Worm (Caenorhabditis elegans): Measurements from ENCODE around the gene K09D9.14.

K09D9.14 gene

DNA sequence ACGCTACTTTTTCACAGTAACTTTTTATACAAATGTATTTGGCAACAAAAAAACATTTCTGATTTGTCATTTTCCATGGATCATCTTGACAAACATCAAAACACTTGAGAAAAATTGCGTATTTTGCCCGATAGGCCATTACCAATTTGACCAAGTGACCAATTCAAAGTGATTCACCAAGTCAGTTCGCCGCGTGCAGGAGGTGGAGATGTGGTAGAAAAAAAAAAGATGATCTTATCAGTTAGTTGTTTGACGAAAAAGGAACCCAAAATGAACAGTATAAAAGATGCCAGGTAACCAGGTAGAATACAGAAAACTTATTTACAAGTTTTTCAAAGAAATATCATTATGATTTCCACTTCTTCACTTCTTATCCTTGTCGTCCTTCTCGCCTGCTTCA, 32.6 kb downstream of the K09D9.14 start, which contains the start of gene nlp-27:
nlp-27 (plus strand) TSS at position 309 of the 400 bp plus-strand sequence.
- TF ChIP-seq nhr-25 (tag; optimal IDR thresholded peaks at IDR 0.05) (no peak), eor-1 (tag; optimal IDR thresholded peaks at IDR 0.05) (no peak), ZK546.5 (tag; optimal IDR thresholded peaks at IDR 0.05) (no peak), zag-1 (tag; optimal IDR thresholded peaks at IDR 0.05) (no peak), tbx-2 (tag; optimal IDR thresholded peaks at IDR 0.05) (no peak), nhr-23 (tag; optimal IDR thresholded peaks at IDR 0.05) (peak; percentile 23), nfya-1 (tag; optimal IDR thresholded peaks at IDR 0.05; ENCODE audit: insufficient read depth) (no peak)

DNA sequence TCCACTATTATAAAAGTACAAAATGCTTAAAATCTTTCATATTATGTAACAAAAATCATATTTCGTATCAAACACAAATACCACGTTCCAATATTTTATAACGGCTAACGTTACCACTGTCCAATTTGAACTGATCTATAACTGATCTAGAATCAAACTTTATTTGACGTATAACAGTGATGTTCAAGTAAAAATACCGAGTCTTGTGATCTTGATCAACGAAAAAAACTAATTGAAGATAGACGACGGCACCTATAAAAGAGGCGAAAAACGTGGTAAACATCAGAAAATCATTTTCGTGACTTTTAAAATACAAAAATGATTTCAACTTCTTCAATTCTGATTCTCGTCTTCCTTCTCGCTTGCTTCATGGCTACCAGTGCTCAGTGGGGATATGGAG, 34.1 kb downstream of the K09D9.14 start, which contains the start of gene nlp-28:
nlp-28 (plus strand) TSS at position 285 of the 400 bp plus-strand sequence.
- no peak for TF ChIP-seq elt-1 (tag; optimal IDR thresholded peaks at IDR 0.05)
- no peak for TF ChIP-seq aly-2 (tag; optimal IDR thresholded peaks at IDR 0.05)
- no peak for TF ChIP-seq eor-1 (tag; optimal IDR thresholded peaks at IDR 0.05)
- TF ChIP-seq nhr-67 (tag; optimal IDR thresholded peaks at IDR 0.05), result no peak
- no peak for TF ChIP-seq elt-3 (tag; optimal IDR thresholded peaks at IDR 0.05)
- no peak for TF ChIP-seq pha-4 (tag; optimal IDR thresholded peaks at IDR 0.05)
- TF ChIP-seq snpc-4 (tag; optimal IDR thresholded peaks at IDR 0.05), result no peak
- TF ChIP-seq nhr-12 (tag; optimal IDR thresholded peaks at IDR 0.05), result no peak
- no peak for TF ChIP-seq nhr-28 (tag; optimal IDR thresholded peaks at IDR 0.05)
- no peak for TF ChIP-seq nhr-76 (tag; optimal IDR thresholded peaks at IDR 0.05)
- no peak for TF ChIP-seq unc-62 (GFP tag; optimal IDR thresholded peaks at IDR 0.05)
- no peak for TF ChIP-seq tbx-2 (tag; optimal IDR thresholded peaks at IDR 0.05)
- no peak for TF ChIP-seq elt-2 (tag; optimal IDR thresholded peaks at IDR 0.05)

DNA sequence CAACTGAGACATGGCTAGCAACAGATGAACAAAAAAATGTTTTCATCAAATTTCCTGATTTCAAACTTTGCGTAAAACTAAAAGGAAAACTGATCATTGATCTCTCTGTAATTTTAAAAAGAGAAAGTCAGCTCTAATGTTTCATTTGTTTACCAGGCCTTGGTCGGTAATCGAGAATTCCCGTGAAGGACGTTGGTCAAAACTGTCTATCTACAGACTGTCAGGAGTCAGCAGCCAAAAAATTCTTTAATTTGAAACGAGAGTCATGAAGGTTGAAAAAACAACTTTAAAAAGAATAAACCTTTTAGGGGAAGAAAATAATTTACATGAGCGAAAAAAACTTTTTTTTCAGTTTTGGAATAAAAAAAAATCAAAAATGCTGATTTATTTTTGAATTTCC, 36.6 kb downstream of the K09D9.14 start:
- TF ChIP-seq jun-1 (tag; optimal IDR thresholded peaks at IDR 0.05) (no peak), nfya-1 (tag; optimal IDR thresholded peaks at IDR 0.05; ENCODE audit: insufficient read depth) (no peak), egl-5 (tag; optimal IDR thresholded peaks at IDR 0.05) (no peak), nhr-237 (tag; optimal IDR thresholded peaks at IDR 0.05) (no peak), ceh-82 (tag; optimal IDR thresholded peaks at IDR 0.05) (no peak), eor-1 (tag; optimal IDR thresholded peaks at IDR 0.05) (no peak), nhr-76 (tag; optimal IDR thresholded peaks at IDR 0.05) (no peak), fkh-2 (tag; optimal IDR thresholded peaks at IDR 0.05) (no peak), mdl-1 (tag; optimal IDR thresholded peaks at IDR 0.05) (no peak)

DNA sequence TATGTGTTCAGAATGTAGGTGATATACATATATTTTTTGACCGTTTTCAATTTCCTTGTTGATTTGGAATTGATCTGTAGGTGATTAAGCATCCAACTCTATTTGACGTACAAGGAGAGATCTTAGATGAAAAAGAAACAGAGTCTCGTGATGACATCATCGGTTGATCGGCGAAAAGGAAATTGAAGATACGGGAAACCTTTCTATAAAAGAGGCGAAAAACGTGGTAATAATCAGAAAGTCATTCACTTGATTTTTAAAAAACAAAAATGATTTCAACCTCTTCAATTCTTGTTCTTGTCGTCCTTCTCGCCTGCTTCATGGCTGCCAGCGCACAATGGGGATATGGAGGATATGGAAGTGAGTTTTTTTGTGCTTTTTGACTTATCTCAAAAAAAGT, 37.5 kb downstream of the K09D9.14 start, which contains the start of gene nlp-29:
nlp-29 (plus strand) TSS at position 248 of the 400 bp plus-strand sequence.
- TF ChIP-seq ceh-82 (tag; optimal IDR thresholded peaks at IDR 0.05), result no peak
- TF ChIP-seq nhr-25 (tag; optimal IDR thresholded peaks at IDR 0.05), result peak; percentile 75
- no peak for TF ChIP-seq elt-3 (tag; optimal IDR thresholded peaks at IDR 0.05)
- TF ChIP-seq fkh-10 (GFP tag; optimal IDR thresholded peaks at IDR 0.05), result no peak
- no peak for TF ChIP-seq elt-2 (tag; optimal IDR thresholded peaks at IDR 0.05)
- no peak for TF ChIP-seq daf-12 (tag; optimal IDR thresholded peaks at IDR 0.05)
- TF ChIP-seq nhr-23 (tag; optimal IDR thresholded peaks at IDR 0.05), result peak; percentile 78
- TF ChIP-seq snpc-4 (tag; optimal IDR thresholded peaks at IDR 0.05), result no peak
- no peak for TF ChIP-seq lsy-12 (tag; optimal IDR thresholded peaks at IDR 0.05)
- TF ChIP-seq eor-1 (tag; optimal IDR thresholded peaks at IDR 0.05), result no peak
- no peak for TF ChIP-seq ceh-16 (tag; optimal IDR thresholded peaks at IDR 0.05)
- no peak for TF ChIP-seq unc-39 (tag; optimal IDR thresholded peaks at IDR 0.05)
- TF ChIP-seq ceh-9 (tag; optimal IDR thresholded peaks at IDR 0.05), result no peak
- no peak for TF ChIP-seq tbx-2 (tag; optimal IDR thresholded peaks at IDR 0.05)
- TF ChIP-seq jun-1 (tag; optimal IDR thresholded peaks at IDR 0.05), result no peak
- no peak for TF ChIP-seq nhr-237 (tag; optimal IDR thresholded peaks at IDR 0.05)
- no peak for TF ChIP-seq mdl-1 (tag; optimal IDR thresholded peaks at IDR 0.05)

DNA sequence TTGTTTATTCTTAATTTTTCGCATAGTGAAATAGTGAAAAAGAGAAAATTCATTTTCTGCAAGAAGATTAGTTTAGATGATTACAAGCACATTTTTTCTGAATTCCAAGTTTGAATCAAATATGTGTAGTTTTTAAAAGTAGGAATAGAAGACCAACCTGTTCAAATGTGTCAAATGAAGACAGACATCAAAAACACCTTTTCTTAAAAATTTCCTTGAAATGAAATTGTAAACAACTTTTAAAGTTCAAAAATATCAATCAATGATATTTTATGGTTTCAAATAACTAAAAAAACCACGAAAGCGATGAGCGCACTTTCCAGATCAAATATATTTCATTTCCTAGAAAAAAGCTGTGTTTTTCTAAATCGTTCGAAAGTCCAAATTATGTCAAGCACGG, 40.0 kb downstream of the K09D9.14 start, which contains the start of gene nlp-30:
nlp-30 (plus strand) TSS at position 301 of the 400 bp plus-strand sequence.
- TF ChIP-seq pqm-1 (tag; optimal IDR thresholded peaks at IDR 0.05), result no peak
- no peak for TF ChIP-seq fos-1 (tag; optimal IDR thresholded peaks at IDR 0.05)
- no peak for TF ChIP-seq ztf-4 (tag; optimal IDR thresholded peaks at IDR 0.05)
- TF ChIP-seq R02D3.7 (tag; optimal IDR thresholded peaks at IDR 0.05), result no peak
- no peak for TF ChIP-seq lin-15B (tag; optimal IDR thresholded peaks at IDR 0.05)
- TF ChIP-seq ceh-28 (tag; optimal IDR thresholded peaks at IDR 0.05), result no peak
- TF ChIP-seq snpc-4 (tag; optimal IDR thresholded peaks at IDR 0.05), result no peak
- TF ChIP-seq elt-1 (tag; optimal IDR thresholded peaks at IDR 0.05), result no peak
- no peak for TF ChIP-seq pha-4 (tag; optimal IDR thresholded peaks at IDR 0.05)
- TF ChIP-seq nhr-23 (tag; optimal IDR thresholded peaks at IDR 0.05), result no peak
- no peak for TF ChIP-seq nhr-237 (tag; optimal IDR thresholded peaks at IDR 0.05)
- TF ChIP-seq daf-12 (tag; optimal IDR thresholded peaks at IDR 0.05), result no peak
- no peak for TF ChIP-seq ceh-16 (tag; optimal IDR thresholded peaks at IDR 0.05)
- no peak for TF ChIP-seq mml-1 (tag; optimal IDR thresholded peaks at IDR 0.05)
- TF ChIP-seq nhr-77 (tag; optimal IDR thresholded peaks at IDR 0.05), result no peak
- TF ChIP-seq egl-5 (tag; optimal IDR thresholded peaks at IDR 0.05), result no peak
- TF ChIP-seq zag-1 (tag; optimal IDR thresholded peaks at IDR 0.05), result no peak
- no peak for TF ChIP-seq nhr-12 (tag; optimal IDR thresholded peaks at IDR 0.05)
- TF ChIP-seq jun-1 (tag; optimal IDR thresholded peaks at IDR 0.05), result no peak

All from whole organism, L3 larva.